Fruit fly (Drosophila melanogaster) whole organism, prepupa: ENCODE results near the gene tplus3a.

Experiments used
- Blimp-1 ChIP-seq: fragments of 200-800 bp; sonication (Bioruptor generic); optimal IDR thresholded peaks from 3 replicates; lab custom pipeline; 2017; ENCODE audit warnings: missing biosample characterization, missing genetic modification characterization, mild to moderate bottlenecking, moderate library complexity, missing genetic modification reagents
- CG10631 ChIP-seq: fragments of 200-800 bp; sonication (Bioruptor generic); optimal IDR thresholded peaks from 2 replicates; lab custom pipeline; 2016; ENCODE audit warnings: missing biosample characterization, missing genetic modification characterization
- CG10669 ChIP-seq: fragments of 200-800 bp; sonication (Bioruptor generic); optimal IDR thresholded peaks from 3 replicates; lab custom pipeline; 2018; ENCODE audit warnings: missing biosample characterization, mild to moderate bottlenecking, missing genetic modification characterization, moderate library complexity
- CG11294 ChIP-seq: fragments of 200-800 bp; sonication (Bioruptor generic); IDR thresholded peaks from 2 replicates; pipeline ENCODE4 v1.3.6; 2022; ENCODE audit warnings: missing biosample characterization, missing genetic modification characterization
- CG11762 ChIP-seq: fragments of 200-800 bp; sonication (Bioruptor generic); optimal IDR thresholded peaks from 3 replicates; lab custom pipeline; 2016; ENCODE audit warnings: missing biosample characterization, missing genetic modification characterization; ENCODE audit not compliant: insufficient read depth
- CG11902 ChIP-seq: fragments of 200-800 bp; sonication (Bioruptor generic); optimal IDR thresholded peaks from 3 replicates; lab custom pipeline; 2016; ENCODE audit warnings: missing biosample characterization, missing genetic modification characterization
- CG15336 ChIP-seq: fragments of 200-800 bp; sonication (Bioruptor generic); IDR thresholded peaks from 2 replicates; pipeline ENCODE4 v1.3.6; 2022; ENCODE audit warnings: missing biosample characterization, missing genetic modification characterization
- CG1621 ChIP-seq: fragments of 200-800 bp; sonication (Bioruptor generic); optimal IDR thresholded peaks from 3 replicates; lab custom pipeline; 2018; ENCODE audit warnings: missing biosample characterization, mild to moderate bottlenecking, missing genetic modification characterization
- CG16779 ChIP-seq: fragments of 200-800 bp; sonication (Bioruptor generic); optimal IDR thresholded peaks from 3 replicates; lab custom pipeline; 2017; ENCODE audit warnings: missing biosample characterization, mild to moderate bottlenecking, missing genetic modification characterization
- CG3032 ChIP-seq: fragments of 200-800 bp; optimal IDR thresholded peaks from 2 replicates; lab custom pipeline; 2019; ENCODE audit warnings: missing biosample characterization, mild to moderate bottlenecking, missing genetic modification characterization, moderate library complexity
- CG31627 ChIP-seq: fragments of 200-800 bp; sonication (Bioruptor generic); optimal IDR thresholded peaks from 3 replicates; lab custom pipeline; 2016; ENCODE audit warnings: missing biosample characterization, missing genetic modification characterization
- CG32006 ChIP-seq: fragments of 200-800 bp; sonication (Bioruptor generic); optimal IDR thresholded peaks from 3 replicates; lab custom pipeline; 2017; ENCODE audit warnings: missing biosample characterization, mild to moderate bottlenecking, missing genetic modification characterization
- CG34406 ChIP-seq: fragments of 200-800 bp; sonication (Bioruptor generic); optimal IDR thresholded peaks from 3 replicates; lab custom pipeline; 2016; ENCODE audit warnings: missing biosample characterization, missing genetic modification characterization
- CG3919 ChIP-seq: fragments of 200-800 bp; sonication (Bioruptor generic); optimal IDR thresholded peaks from 3 replicates; lab custom pipeline; 2016; ENCODE audit warnings: missing biosample characterization, missing genetic modification characterization
- CG4318 ChIP-seq: fragments of 200-800 bp; sonication (Bioruptor generic); optimal IDR thresholded peaks from 3 replicates; lab custom pipeline; 2017; ENCODE audit warnings: missing biosample characterization, mild to moderate bottlenecking, missing genetic modification characterization
- CG6276 ChIP-seq: fragments of 200-800 bp; sonication (Bioruptor generic); optimal IDR thresholded peaks from 2 replicates; lab custom pipeline; 2017; ENCODE audit warnings: missing biosample characterization, mild to moderate bottlenecking, missing genetic modification characterization
- CG6792 ChIP-seq: fragments of 200-800 bp; sonication (Bioruptor generic); optimal IDR thresholded peaks from 3 replicates; lab custom pipeline; 2016; ENCODE audit warnings: missing biosample characterization, missing genetic modification characterization
- CG7368 ChIP-seq: fragments of 200-800 bp; sonication (Bioruptor generic); optimal IDR thresholded peaks from 3 replicates; lab custom pipeline; 2016; ENCODE audit warnings: missing biosample characterization, missing genetic modification characterization
- CG8319 ChIP-seq: fragments of 200-800 bp; sonication (Bioruptor generic); optimal IDR thresholded peaks from 3 replicates; lab custom pipeline; 2016; ENCODE audit warnings: missing biosample characterization, missing genetic modification characterization
- CG8632 ChIP-seq: fragments of 200-800 bp; sonication (Bioruptor generic); optimal IDR thresholded peaks from 3 replicates; lab custom pipeline; 2016; ENCODE audit warnings: missing biosample characterization, missing genetic modification characterization
- Eip75B ChIP-seq: fragments of 200-800 bp; sonication (Bioruptor generic); optimal IDR thresholded peaks from 3 replicates; lab custom pipeline; 2016; ENCODE audit warnings: missing biosample characterization, missing genetic modification characterization
- Eip78C ChIP-seq: fragments of 200-800 bp; sonication (Bioruptor generic); peaks from one replicate; lab custom pipeline; 2016; ENCODE audit warnings: missing biosample characterization, missing genetic modification characterization
- Ets21C ChIP-seq: fragments of 200-800 bp; sonication (Bioruptor generic); optimal IDR thresholded peaks from 3 replicates; lab custom pipeline; 2016; ENCODE audit warnings: missing biosample characterization, missing genetic modification characterization
- Ets96B ChIP-seq: fragments of 200-800 bp; optimal IDR thresholded peaks from 2 replicates; lab custom pipeline; 2019; ENCODE audit warnings: missing biosample characterization, mild to moderate bottlenecking, missing genetic modification characterization, moderate library complexity
- Hr38 ChIP-seq: sonication (Bioruptor generic); optimal IDR thresholded peaks from 2 replicates; lab custom pipeline; 2016; ENCODE audit warnings: missing biosample characterization, missing genetic modification characterization
- Hr39 ChIP-seq: fragments of 200-800 bp; sonication (Bioruptor generic); optimal IDR thresholded peaks from 2 replicates; lab custom pipeline; 2016; ENCODE audit warnings: missing biosample characterization, missing genetic modification characterization
- Lpt ChIP-seq: fragments of 200-800 bp; sonication (Bioruptor generic); optimal IDR thresholded peaks from 3 replicates; lab custom pipeline; 2016; ENCODE audit warnings: missing biosample characterization, missing genetic modification characterization
- Met ChIP-seq: fragments of 200-800 bp; sonication (Bioruptor generic); optimal IDR thresholded peaks from 3 replicates; lab custom pipeline; 2016; ENCODE audit warnings: missing biosample characterization, missing genetic modification characterization
- OdsH ChIP-seq: fragments of 200-800 bp; sonication (Bioruptor generic); optimal IDR thresholded peaks from 3 replicates; lab custom pipeline; 2016; ENCODE audit warnings: missing biosample characterization, missing genetic modification characterization
- Smox ChIP-seq: fragments of 200-800 bp; sonication (Bioruptor generic); optimal IDR thresholded peaks from 3 replicates; lab custom pipeline; 2016; ENCODE audit warnings: missing biosample characterization, missing genetic modification characterization
- Sox14 ChIP-seq: fragments of 200-800 bp; sonication (Bioruptor generic); optimal IDR thresholded peaks from 3 replicates; lab custom pipeline; 2016; ENCODE audit warnings: missing biosample characterization, missing genetic modification characterization
- Sox15 ChIP-seq: fragments of 200-800 bp; sonication (Bioruptor generic); optimal IDR thresholded peaks from 3 replicates; lab custom pipeline; 2016; ENCODE audit warnings: missing biosample characterization, missing genetic modification characterization
- achi ChIP-seq: fragments of 200-800 bp; sonication (Bioruptor generic); optimal IDR thresholded peaks from 3 replicates; lab custom pipeline; 2016; ENCODE audit warnings: missing biosample characterization, missing genetic modification characterization
- acj6 ChIP-seq: fragments of 200-800 bp; sonication (Bioruptor generic); optimal IDR thresholded peaks from 3 replicates; lab custom pipeline; 2016; ENCODE audit warnings: missing biosample characterization, missing genetic modification characterization
- cyc ChIP-seq: fragments of 200-800 bp; sonication (Bioruptor generic); optimal IDR thresholded peaks from 3 replicates; lab custom pipeline; 2016; ENCODE audit warnings: missing biosample characterization, missing genetic modification characterization
- dac ChIP-seq: fragments of 200-800 bp; sonication (Bioruptor generic); optimal IDR thresholded peaks from 2 replicates; lab custom pipeline; 2017; ENCODE audit warnings: missing biosample characterization, mild to moderate bottlenecking, missing genetic modification characterization
- esn ChIP-seq: fragments of 200-800 bp; sonication (Bioruptor generic); optimal IDR thresholded peaks from 2 replicates; lab custom pipeline; 2016; ENCODE audit warnings: missing biosample characterization, mild to moderate bottlenecking, missing genetic modification characterization, moderate library complexity
- fd59A ChIP-seq: fragments of 200-800 bp; sonication (Bioruptor generic); optimal IDR thresholded peaks from 2 replicates; lab custom pipeline; 2017; ENCODE audit warnings: missing biosample characterization, mild to moderate bottlenecking, missing genetic modification characterization, missing genetic modification reagents
- fd85E ChIP-seq: fragments of 200-800 bp; sonication (Bioruptor generic); optimal IDR thresholded peaks from 3 replicates; lab custom pipeline; 2016; ENCODE audit warnings: missing biosample characterization, missing genetic modification characterization
- fkh ChIP-seq: fragments of 200-800 bp; sonication (Bioruptor generic); optimal IDR thresholded peaks from 3 replicates; lab custom pipeline; 2017; ENCODE audit warnings: missing biosample characterization, mild to moderate bottlenecking, missing genetic modification characterization, moderate library complexity
- lz ChIP-seq: fragments of 200-800 bp; sonication (Bioruptor generic); optimal IDR thresholded peaks from 3 replicates; lab custom pipeline; 2016; ENCODE audit warnings: missing biosample characterization, missing genetic modification characterization
- net ChIP-seq: fragments of 200-800 bp; sonication (Bioruptor generic); optimal IDR thresholded peaks from 3 replicates; lab custom pipeline; 2016; ENCODE audit warnings: missing biosample characterization, missing genetic modification characterization
- pdm3 ChIP-seq: fragments of 200-800 bp; sonication (Bioruptor generic); optimal IDR thresholded peaks from 3 replicates; lab custom pipeline; 2016; ENCODE audit warnings: missing biosample characterization, missing genetic modification characterization
- salr ChIP-seq, 2 experiments: fragments of 200-800 bp; sonication (Bioruptor generic); optimal IDR thresholded peaks; 3 replicates each; lab custom pipeline; 2016 to 2018; ENCODE audit warnings: missing biosample characterization in 2 of 2, missing genetic modification characterization in 2 of 2, mild to moderate bottlenecking in 1 of 2
- spab ChIP-seq: fragments of 200-800 bp; sonication (Bioruptor generic); optimal IDR thresholded peaks from 2 replicates; lab custom pipeline; 2017; ENCODE audit warnings: missing biosample characterization, mild to moderate bottlenecking, missing genetic modification characterization, missing genetic modification reagents
- topi ChIP-seq: fragments of 200-800 bp; sonication (Bioruptor generic); optimal IDR thresholded peaks from 3 replicates; lab custom pipeline; 2016; ENCODE audit warnings: missing biosample characterization, missing genetic modification characterization
- vri ChIP-seq: fragments of 200-800 bp; sonication (Bioruptor generic); optimal IDR thresholded peaks from 3 replicates; lab custom pipeline; 2016; ENCODE audit warnings: missing biosample characterization, mild to moderate bottlenecking, missing genetic modification characterization

The tplus3a gene

dm6 chr2L:22108664-22109063, 37.7 kb downstream of the tplus3a start, which contains the start of gene CG6675:
Gene CG6675 (plus strand): TSS chr2L:22108964.
- TF ChIP-seq Ets96B (tag; lab: Kevin White, UChicago): peak; percentile 45
- TF ChIP-seq topi: no peak
- TF ChIP-seq, all 60 proteins: peak for 1

dm6 chr2L:22120871-22121388, 50.0 kb downstream of the tplus3a start, which contains the start of gene CG3651:
Gene CG3651 (plus strand): TSS chr2L:22121338.
- no peak for TF ChIP-seq Eip75B (GFP tag; lab: Kevin White, UChicago)
- peak; percentile 43 for TF ChIP-seq Eip78C (GFP tag; lab: Kevin White, UChicago)
- TF ChIP-seq CG31627 (GFP tag; lab: Kevin White, UChicago): peak; percentile 20
- TF ChIP-seq CG8319 (GFP tag; lab: Kevin White, UChicago): no peak
- no peak for TF ChIP-seq spab (GFP tag; lab: Kevin White, UChicago)
- TF ChIP-seq CG3919 (GFP tag; lab: Kevin White, UChicago): no peak
- TF ChIP-seq Ets21C (GFP tag; lab: Kevin White, UChicago): no peak
- TF ChIP-seq CG8632 (GFP tag; lab: Kevin White, UChicago): no peak
- TF ChIP-seq pdm3: peak; percentile 4

DNA sequence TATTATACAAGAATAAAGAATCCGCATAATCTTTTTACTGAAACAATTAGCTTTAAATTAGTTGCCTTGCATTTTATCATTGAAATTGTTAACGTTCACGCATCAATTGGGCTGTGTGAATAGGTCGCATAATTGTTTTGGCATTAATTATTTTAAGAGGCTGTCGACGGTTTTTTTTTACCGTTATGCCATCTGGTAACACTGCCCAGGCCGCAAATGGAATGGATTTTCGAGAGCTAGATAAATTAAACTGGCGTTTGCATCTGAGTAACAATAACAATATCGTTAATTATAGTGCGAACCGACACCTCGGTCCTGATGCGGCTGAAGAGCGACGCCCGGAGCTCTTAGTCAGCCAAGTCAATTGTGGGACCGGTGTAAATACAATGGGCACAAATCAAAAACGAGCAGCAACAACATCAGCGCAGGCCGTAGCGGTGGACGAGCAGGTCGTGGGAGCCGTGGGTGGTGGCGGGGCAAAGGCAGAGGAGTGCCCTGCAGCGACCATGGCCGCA, 50.8 kb downstream of the tplus3a start:
- TF ChIP-seq fd59A (GFP tag; lab: Kevin White, UChicago) (no peak), CG16779 (tag; lab: Kevin White, UChicago) (no peak), topi (peak; percentile 10), vri (no peak), dac (GFP tag; lab: Kevin White, UChicago) (no peak), CG10631 (GFP tag; lab: Kevin White, UChicago) (no peak), CG34406 (GFP tag; lab: Kevin White, UChicago) (peak; percentile 1), CG3919 (GFP tag; lab: Kevin White, UChicago) (no peak), spab (GFP tag; lab: Kevin White, UChicago) (no peak), CG1621 (tag; lab: Kevin White, UChicago) (no peak), Lpt (GFP tag; lab: Kevin White, UChicago) (no peak), achi (GFP tag; lab: Kevin White, UChicago) (no peak), OdsH (GFP tag; lab: Kevin White, UChicago) (peak; percentile 17), CG11902 (GFP tag; lab: Kevin White, UChicago) (peak; percentile 0), CG6276 (GFP tag; lab: Kevin White, UChicago) (no peak), CG7368 (GFP tag; lab: Kevin White, UChicago) (no peak), net (no peak), Hr38 (no peak), Hr39 (GFP tag; lab: Kevin White, UChicago) (peak; percentile 35), CG6792 (GFP tag; lab: Kevin White, UChicago) (no peak), CG11762 (no peak), cyc (GFP tag; lab: Kevin White, UChicago) (peak; percentile 23), Blimp-1 (GFP tag; lab: Kevin White, UChicago) (no peak), fkh (no peak), CG15336 (no peak), salr (GFP tag; optimal IDR thresholded peaks at IDR 0.05; lab: Kevin White, UChicago) (no peak), CG11294 (GFP tag; lab: Robert Waterston, UW) (no peak), CG4318 (GFP tag; lab: Kevin White, UChicago) (no peak), CG10669 (GFP tag; lab: Kevin White, UChicago) (no peak), fd85E (GFP tag; lab: Kevin White, UChicago) (no peak), CG8319 (GFP tag; lab: Kevin White, UChicago) (no peak), CG3032 (tag; lab: Kevin White, UChicago) (no peak), esn (GFP tag; lab: Kevin White, UChicago) (no peak), CG31627 (GFP tag; lab: Kevin White, UChicago) (peak; percentile 34), CG32006 (no peak), Smox (no peak), Sox15 (no peak), acj6 (GFP tag; lab: Kevin White, UChicago) (no peak), Sox14 (peak; percentile 16), Met (GFP tag; lab: Kevin White, UChicago) (no peak), lz (peak; percentile 34)
